Worm (Caenorhabditis elegans): ENCODE data around the gene K08D8.10.

K08D8.10 gene

ce11 chrIV:12859797-12860196, 40.6 kb upstream of the K08D8.10 start, which contains the start of gene gcy-18:
Gene gcy-18, plus strand, starts transcription at chrIV:12860097.
- peak in 1 of 2 experiments; percentile 77 for TF ChIP-seq unc-62 (GFP tag; optimal IDR thresholded peaks at IDR 0.05 in 1 of 2)
- no peak for TF ChIP-seq unc-62 (tag; optimal IDR thresholded peaks at IDR 0.05)
- no peak for TF ChIP-seq nhr-237 (tag; optimal IDR thresholded peaks at IDR 0.05)

- TF ChIP-seq lsy-2 (tag; optimal IDR thresholded peaks at IDR 0.05) = no peak
- peak; percentile 95 for TF ChIP-seq dmd-6 (GFP tag; IDR thresholded peaks at IDR 0.05)
- no peak for TF ChIP-seq lin-13 (GFP tag; optimal IDR thresholded peaks at IDR 0.05)
- TF ChIP-seq dpl-1 (GFP tag; optimal IDR thresholded peaks at IDR 0.05) = no peak
- peak; percentile 72 for TF ChIP-seq hlh-11 (tag; optimal IDR thresholded peaks at IDR 0.05)
- TF ChIP-seq duxl-1 (tag; optimal IDR thresholded peaks at IDR 0.05; ENCODE audit: poor library complexity) = no peak
- peak; percentile 36; the same call in 1 of the 2 replicates for TF ChIP-seq tra-1 (GFP tag; IDR thresholded peaks at IDR 0.05)
- peak; percentile 60 for TF ChIP-seq dve-1 (tag; optimal IDR thresholded peaks at IDR 0.05; ENCODE audit: insufficient read depth)
- TF ChIP-seq egl-27 (tag; optimal IDR thresholded peaks at IDR 0.05) = no peak
- TF ChIP-seq unc-62 (GFP tag; optimal IDR thresholded peaks at IDR 0.05 in 1 of 2) = peak in 1 of 2 experiments; percentile 85
- TF ChIP-seq unc-62 (tag; optimal IDR thresholded peaks at IDR 0.05) = no peak
- peak; percentile 38 for TF ChIP-seq nhr-77 (tag; optimal IDR thresholded peaks at IDR 0.05)
- peak; percentile 15 for TF ChIP-seq hlh-30 (tag; optimal IDR thresholded peaks at IDR 0.05; ENCODE audit: insufficient read depth)
- TF ChIP-seq nhr-6 (tag; optimal IDR thresholded peaks at IDR 0.05) = peak; percentile 29
- peak; percentile 80; the same call in 1 of the 2 replicates for TF ChIP-seq nhr-41 (GFP tag; IDR thresholded peaks at IDR 0.05)
- peak; percentile 49 for TF ChIP-seq nhr-48 (tag; optimal IDR thresholded peaks at IDR 0.05)
- peak; percentile 84 for TF ChIP-seq pqm-1 (tag; optimal IDR thresholded peaks at IDR 0.05)
- peak; percentile 77 for TF ChIP-seq nhr-28 (tag; optimal IDR thresholded peaks at IDR 0.05)
- TF ChIP-seq php-3 (GFP tag; IDR thresholded peaks at IDR 0.05) = peak; percentile 67; the same call in 1 of the 2 replicates
These were observed 34.5 kb upstream of the K08D8.10 start, which contains the start of gene clec-186 for ce11 chrIV:12865884-12866283. Gene clec-186, plus strand, starts transcription at chrIV:12866109.

ce11 chrIV:12869383-12869782, 31.0 kb upstream of the K08D8.10 start:
- peak; percentile 73 for TF ChIP-seq pqm-1 (tag; optimal IDR thresholded peaks at IDR 0.05)
- TF ChIP-seq arid-1 (GFP tag; conservative IDR thresholded peaks at IDR 0.05) = no peak
- no peak for TF ChIP-seq lsy-2 (tag; optimal IDR thresholded peaks at IDR 0.05)
- TF ChIP-seq nhr-48 (tag; optimal IDR thresholded peaks at IDR 0.05) = peak; percentile 4
- TF ChIP-seq sdz-12 (GFP tag; optimal IDR thresholded peaks at IDR 0.05) = no peak
- no peak for TF ChIP-seq Y75B8A.6 (GFP tag; IDR thresholded peaks at IDR 0.05)
- TF ChIP-seq dmd-6 (GFP tag; IDR thresholded peaks at IDR 0.05) = peak; percentile 71; the same call in 1 of the 2 replicates
- TF ChIP-seq T20F7.1 (GFP tag; optimal IDR thresholded peaks at IDR 0.05) = no peak
- TF ChIP-seq jun-1 (tag; optimal IDR thresholded peaks at IDR 0.05) = no peak
- peak; percentile 44 for TF ChIP-seq hlh-11 (tag; optimal IDR thresholded peaks at IDR 0.05)
- TF ChIP-seq nhr-28 (tag; optimal IDR thresholded peaks at IDR 0.05) = peak; percentile 11

- TF ChIP-seq F26F4.8 (GFP tag; conservative IDR thresholded peaks at IDR 0.05) (no peak), lim-7 (GFP tag; IDR thresholded peaks at IDR 0.05) (no peak), pha-4 (GFP tag; IDR thresholded peaks at IDR 0.05) (no peak), pha-4 (tag; optimal IDR thresholded peaks at IDR 0.05) (no peak), lin-29 (GFP tag; IDR thresholded peaks at IDR 0.05) (no peak)
These were observed 30.6 kb upstream of the K08D8.10 start for ce11 chrIV:12869812-12870211.

- no peak for TF ChIP-seq gei-8 (GFP tag; optimal IDR thresholded peaks at IDR 0.05)
- TF ChIP-seq lsy-2 (tag; optimal IDR thresholded peaks at IDR 0.05) = no peak
- no peak for TF ChIP-seq saeg-2 (GFP tag; IDR thresholded peaks at IDR 0.05)
- no peak for TF ChIP-seq zip-11 (GFP tag; IDR thresholded peaks at IDR 0.05)
- peak; percentile 70 for TF ChIP-seq php-3 (GFP tag; IDR thresholded peaks at IDR 0.05)
- no peak for TF ChIP-seq ZK546.5 (tag; optimal IDR thresholded peaks at IDR 0.05)
- no peak for TF ChIP-seq unc-130 (GFP tag; optimal IDR thresholded peaks at IDR 0.05)
- no peak for TF ChIP-seq ceh-44 (GFP tag; IDR thresholded peaks at IDR 0.05)
- TF ChIP-seq nhr-28 (tag; optimal IDR thresholded peaks at IDR 0.05) = peak; percentile 8
- TF ChIP-seq nhr-6 (tag; optimal IDR thresholded peaks at IDR 0.05) = no peak
- no peak for TF ChIP-seq nhr-111 (GFP tag; optimal IDR thresholded peaks at IDR 0.05)
- no peak for TF ChIP-seq fkh-10 (GFP tag; optimal IDR thresholded peaks at IDR 0.05)
- no peak for TF ChIP-seq spr-1 (tag; optimal IDR thresholded peaks at IDR 0.05)
- no peak for TF ChIP-seq ceh-28 (tag; optimal IDR thresholded peaks at IDR 0.05)
- no peak for TF ChIP-seq vab-7 (GFP tag; IDR thresholded peaks at IDR 0.05)
- TF ChIP-seq aly-2 (tag; optimal IDR thresholded peaks at IDR 0.05) = no peak
- peak; percentile 21; the same call in 1 of the 2 replicates for TF ChIP-seq dmd-6 (GFP tag; IDR thresholded peaks at IDR 0.05)
- no peak for TF ChIP-seq snpc-4 (tag; optimal IDR thresholded peaks at IDR 0.05)
- TF ChIP-seq lin-39 (tag; optimal IDR thresholded peaks at IDR 0.05) = no peak
These were observed 30.1 kb upstream of the K08D8.10 start for ce11 chrIV:12870315-12870714.
